Worm (Caenorhabditis elegans) whole organism, early embryonic: ENCODE measurements around the gene F41G4.8.

ENCODE experiments used
- B0310.2 ChIP-seq: sonication (generic microtip); optimal IDR thresholded peaks from 2 replicates; lab custom pipeline; 2016; ENCODE audit warnings: mild to moderate bottlenecking, missing genetic modification characterization, missing compliant biosample characterization
- F13C5.2 ChIP-seq: sonication (generic microtip); optimal IDR thresholded peaks from 2 replicates; lab custom pipeline; 2017; ENCODE audit warnings: mild to moderate bottlenecking, missing genetic modification characterization, inconsistent platforms, missing compliant biosample characterization
- aly-1 ChIP-seq: sonication (generic microtip); optimal IDR thresholded peaks from 2 replicates; lab custom pipeline; 2016; ENCODE audit warnings: missing genetic modification characterization, missing compliant biosample characterization
- ama-1 ChIP-seq: fragments of 150-350 bp; optimal IDR thresholded peaks from 2 replicates; lab custom pipeline; 2014
- ceh-13 ChIP-seq: fragments of 200-800 bp; sonication (Bioruptor generic); optimal IDR thresholded peaks from 2 replicates; lab custom pipeline; 2018; ENCODE audit warnings: mild to moderate bottlenecking, missing genetic modification characterization, missing compliant biosample characterization
- ceh-36 ChIP-seq: sonication (generic microtip); optimal IDR thresholded peaks from 2 replicates; lab custom pipeline; 2016; ENCODE audit warnings: missing genetic modification characterization, inconsistent platforms, missing compliant biosample characterization
- ets-7 ChIP-seq: sonication (generic microtip); optimal IDR thresholded peaks from 2 replicates; lab custom pipeline; 2016; ENCODE audit warnings: missing genotype, missing genetic modification characterization, missing compliant biosample characterization
- flt-1 ChIP-seq: fragments of 200-800 bp; sonication (Bioruptor generic); IDR thresholded peaks from 2 replicates; pipeline ENCODE4 v1.3.6; 2022; ENCODE audit warnings: missing genetic modification characterization, missing compliant biosample characterization
- hmbx-1 ChIP-seq: sonication (generic microtip); optimal IDR thresholded peaks from 2 replicates; lab custom pipeline; 2016; ENCODE audit warnings: mild to moderate bottlenecking, missing genetic modification characterization, missing compliant biosample characterization
- hmg-4 ChIP-seq: fragments of 200-800 bp; sonication (Bioruptor generic); optimal IDR thresholded peaks from 2 replicates; lab custom pipeline; 2018; ENCODE audit warnings: mild to moderate bottlenecking, missing genetic modification characterization, missing compliant biosample characterization
- hnd-1 ChIP-seq: sonication (generic microtip); optimal IDR thresholded peaks from 2 replicates; lab custom pipeline; 2016; ENCODE audit warnings: missing genetic modification characterization, missing compliant biosample characterization
- pes-1 ChIP-seq: fragments of 200-800 bp; sonication (Bioruptor generic); IDR thresholded peaks from 2 replicates; pipeline ENCODE4 v1.3.6; 2022; ENCODE audit warnings: missing genetic modification reagents, missing genetic modification characterization, missing compliant biosample characterization
- scrt-1 ChIP-seq: fragments of 200-800 bp; sonication (Bioruptor generic); IDR thresholded peaks from 2 replicates; pipeline ENCODE4 v1.3.6; 2022; ENCODE audit warnings: missing genetic modification characterization, missing compliant biosample characterization
- sea-1 ChIP-seq: fragments of 200-800 bp; sonication (Bioruptor generic); conservative IDR thresholded peaks from 2 replicates; pipeline ENCODE4 v1.3.6; 2022; ENCODE audit warnings: missing genetic modification characterization, missing compliant biosample characterization
- tbx-11 ChIP-seq: fragments of 200-800 bp; sonication (Bioruptor generic); IDR thresholded peaks from 2 replicates; pipeline ENCODE4 v1.3.6; 2022; ENCODE audit warnings: missing genetic modification characterization, missing compliant biosample characterization
- tbx-37 ChIP-seq: fragments of 200-800 bp; sonication (Bioruptor generic); conservative IDR thresholded peaks from 2 replicates; pipeline ENCODE4 v1.3.6; 2022; ENCODE audit warnings: missing genetic modification reagents, missing genetic modification characterization, missing compliant biosample characterization
- tra-4 ChIP-seq: sonication (generic microtip); optimal IDR thresholded peaks from 2 replicates; lab custom pipeline; 2017; ENCODE audit warnings: missing genetic modification characterization, missing compliant biosample characterization

Gene F41G4.8

DNA sequence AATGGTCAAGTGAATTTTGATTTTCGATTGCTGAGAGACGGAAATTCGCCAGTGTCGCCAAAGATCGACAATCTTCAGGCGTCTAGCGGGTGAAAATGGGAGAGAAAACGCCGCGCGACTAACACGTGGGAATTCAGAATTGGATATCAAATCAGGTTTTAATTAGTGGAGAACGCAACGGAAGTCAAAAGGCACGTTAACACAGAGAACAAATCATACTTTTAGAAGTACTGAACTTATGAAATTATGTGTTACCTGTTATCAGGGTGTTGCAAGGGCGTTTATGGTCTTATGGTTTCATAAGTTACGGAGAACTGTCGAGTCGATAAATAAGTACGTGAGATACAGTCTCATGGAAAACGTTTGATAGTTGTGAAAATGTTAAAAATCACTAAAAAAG, 26.5 kb upstream of the F41G4.8 start:
- TF ChIP-seq pes-1 (GFP tag; lab: Robert Waterston, UW) (no peak), ceh-13 (GFP tag; lab: Kevin White, UChicago) (no peak), ama-1 (lab: Kevin White, UChicago) (no peak), hmbx-1 (no peak), hnd-1 (tag; lab: Kevin White, UChicago) (no peak), ceh-36 (tag; lab: Kevin White, UChicago) (no peak), ets-7 (tag; lab: Kevin White, UChicago) (no peak), flt-1 (GFP tag; lab: Robert Waterston, UW) (no peak), hmg-4 (GFP tag; lab: Kevin White, UChicago) (no peak), scrt-1 (no peak), tbx-37 (GFP tag; lab: Robert Waterston, UW) (no peak), tra-4 (no peak), F13C5.2 (no peak), sea-1 (GFP tag; lab: Robert Waterston, UW) (no peak), aly-1 (tag; lab: Kevin White, UChicago) (no peak), tbx-11 (no peak), B0310.2 (no peak)

- no peak for TF ChIP-seq ets-7 (tag; lab: Kevin White, UChicago)
Observed at ce11 chrX:16868931-16869330, 24.1 kb upstream of the F41G4.8 start, which contains the start of gene aakg-2. aakg-2 (minus strand) TSS chrX:16869031.

- TF ChIP-seq B0310.2 (no peak), aly-1 (tag; lab: Kevin White, UChicago) (no peak), pes-1 (GFP tag; lab: Robert Waterston, UW) (no peak), tra-4 (no peak), F13C5.2 (no peak), hmg-4 (GFP tag; lab: Kevin White, UChicago) (no peak), ceh-13 (GFP tag; lab: Kevin White, UChicago) (no peak), hnd-1 (tag; lab: Kevin White, UChicago) (no peak), ceh-36 (tag; lab: Kevin White, UChicago) (no peak), tbx-37 (GFP tag; lab: Robert Waterston, UW) (no peak), sea-1 (GFP tag; lab: Robert Waterston, UW) (no peak), ets-7 (tag; lab: Kevin White, UChicago) (no peak)
Observed at ce11 chrX:16865675-16866074, 20.9 kb upstream of the F41G4.8 start.

DNA sequence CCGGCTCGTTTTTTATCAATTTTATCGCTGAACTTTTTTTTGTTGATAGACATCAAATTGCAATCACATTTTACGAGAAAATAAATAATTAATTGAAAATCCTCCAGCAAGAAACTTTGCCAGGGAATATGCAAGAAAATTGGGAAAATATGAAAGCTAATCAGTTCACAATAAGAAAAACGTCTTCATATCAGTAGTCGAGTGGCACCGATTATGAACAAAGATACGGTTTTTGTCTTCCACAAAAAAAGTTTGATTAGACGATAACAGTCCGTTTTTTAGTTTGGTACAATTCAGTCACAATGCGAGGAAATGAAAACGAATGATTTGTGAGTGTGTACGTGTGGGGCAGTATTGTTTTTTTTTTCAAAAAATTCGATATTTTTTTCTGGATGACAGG, 20.2 kb upstream of the F41G4.8 start:
- TF ChIP-seq hnd-1 (tag; lab: Kevin White, UChicago) = no peak
- no peak for TF ChIP-seq pes-1 (GFP tag; lab: Robert Waterston, UW)
- no peak for TF ChIP-seq aly-1 (tag; lab: Kevin White, UChicago)
- no peak for TF ChIP-seq sea-1 (GFP tag; lab: Robert Waterston, UW)
- TF ChIP-seq tra-4 = no peak
- no peak for TF ChIP-seq ceh-13 (GFP tag; lab: Kevin White, UChicago)

DNA sequence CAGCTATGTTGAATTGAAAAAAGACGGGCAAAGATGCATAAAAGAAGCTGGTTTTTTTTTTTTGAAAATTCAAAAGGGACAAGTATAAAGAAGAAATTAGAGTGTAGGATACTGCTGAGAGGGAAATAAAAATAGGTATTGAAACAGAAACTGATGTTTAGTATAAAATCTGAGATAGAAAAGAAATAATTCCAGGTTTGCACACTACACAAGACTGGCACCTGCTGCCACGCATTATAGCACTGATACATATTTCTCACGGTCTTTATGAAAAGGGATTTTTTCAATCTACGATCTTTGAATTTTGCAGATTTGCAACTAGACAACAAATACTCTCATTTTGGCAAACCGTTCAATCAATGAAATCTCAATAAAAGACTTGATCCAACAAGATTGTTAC, 18.5 kb upstream of the F41G4.8 start:
- no peak for TF ChIP-seq tra-4
- TF ChIP-seq sea-1 (GFP tag; lab: Robert Waterston, UW) = no peak
- TF ChIP-seq ceh-36 (tag; lab: Kevin White, UChicago) = no peak
- no peak for TF ChIP-seq B0310.2
- no peak for TF ChIP-seq hmbx-1
- no peak for TF ChIP-seq hmg-4 (GFP tag; lab: Kevin White, UChicago)

DNA sequence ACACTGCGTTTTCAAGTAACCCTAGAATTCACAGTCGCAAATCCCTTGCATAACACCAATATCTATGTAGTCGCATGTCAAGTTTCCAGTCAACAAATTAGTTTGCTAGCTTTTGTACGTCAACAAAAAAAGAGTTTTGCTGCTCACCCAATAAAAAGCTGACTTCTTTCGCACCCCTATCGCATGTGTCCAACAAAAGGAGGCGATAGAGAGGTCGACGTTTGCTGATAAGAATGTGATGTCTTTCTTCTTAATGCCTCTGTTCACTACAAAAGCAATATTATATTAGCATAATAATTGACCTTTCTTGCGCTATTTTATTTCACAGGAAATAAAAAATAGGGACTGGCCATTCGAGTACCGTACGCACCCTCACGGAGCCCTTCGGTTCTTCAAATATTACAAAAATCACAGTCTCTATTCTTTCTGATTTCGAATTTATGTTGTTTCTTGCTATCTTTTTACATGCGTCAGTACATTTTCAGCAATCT, 15.2 kb upstream of the F41G4.8 start, which contains the start of gene T20F7.3:
T20F7.3 (plus strand) TSS at position 441 of the 491 bp plus-strand sequence.
- TF ChIP-seq hmbx-1 (no peak), tbx-37 (GFP tag; lab: Robert Waterston, UW) (no peak), scrt-1 (no peak), tra-4 (no peak)

DNA sequence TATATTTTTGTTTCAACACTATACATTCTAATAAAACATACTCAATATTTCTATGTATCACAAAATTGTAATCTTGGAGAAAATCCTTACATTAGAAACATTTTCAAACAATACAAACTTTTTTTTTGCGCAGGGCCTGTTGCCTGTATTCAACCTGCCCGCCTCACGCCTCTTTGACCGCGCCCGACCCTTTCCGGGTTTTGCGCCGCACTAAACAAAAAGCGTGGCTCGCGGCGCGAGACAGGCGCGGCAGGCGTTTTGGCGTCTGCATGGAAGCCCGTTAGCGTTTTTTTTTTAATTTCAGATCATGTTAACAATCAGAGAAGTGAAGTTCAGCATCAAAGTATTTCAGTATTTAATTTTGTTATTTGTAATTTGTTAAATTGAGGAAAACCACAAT, 1.9 kb downstream of the F41G4.8 start:
- TF ChIP-seq hnd-1 (tag; lab: Kevin White, UChicago) = no peak
- no peak for TF ChIP-seq ama-1 (lab: Kevin White, UChicago)
- TF ChIP-seq scrt-1 = no peak
- no peak for TF ChIP-seq ets-7 (tag; lab: Kevin White, UChicago)
- no peak for TF ChIP-seq flt-1 (GFP tag; lab: Robert Waterston, UW)
- no peak for TF ChIP-seq tbx-11
- TF ChIP-seq hmg-4 (GFP tag; lab: Kevin White, UChicago) = no peak
- no peak for TF ChIP-seq F13C5.2
- TF ChIP-seq ceh-13 (GFP tag; lab: Kevin White, UChicago) = no peak
- no peak for TF ChIP-seq aly-1 (tag; lab: Kevin White, UChicago)
- TF ChIP-seq ceh-36 (tag; lab: Kevin White, UChicago) = no peak
- no peak for TF ChIP-seq tra-4

ce11 chrX:16840738-16841137, 4.1 kb downstream of the F41G4.8 start, which contains the start of gene dyla-1:
dyla-1 (plus strand) TSS chrX:16841038.
- no peak for TF ChIP-seq tbx-11
- no peak for TF ChIP-seq hnd-1 (tag; lab: Kevin White, UChicago)
- TF ChIP-seq hmg-4 (GFP tag; lab: Kevin White, UChicago) = no peak
- no peak for TF ChIP-seq aly-1 (tag; lab: Kevin White, UChicago)
- TF ChIP-seq flt-1 (GFP tag; lab: Robert Waterston, UW) = no peak

ce11 chrX:16836304-16836703, 8.5 kb downstream of the F41G4.8 start, which contains the start of gene F41G4.7:
F41G4.7 (minus strand) TSS chrX:16836404.
- TF ChIP-seq sea-1 (GFP tag; lab: Robert Waterston, UW) (no peak), hmbx-1 (no peak), ceh-13 (GFP tag; lab: Kevin White, UChicago) (no peak), aly-1 (tag; lab: Kevin White, UChicago) (no peak), hnd-1 (tag; lab: Kevin White, UChicago) (no peak), ceh-36 (tag; lab: Kevin White, UChicago) (no peak), tbx-37 (GFP tag; lab: Robert Waterston, UW) (no peak), ama-1 (lab: Kevin White, UChicago) (no peak)
